Worm (Caenorhabditis elegans): Measurements from ENCODE around the gene C01G12.9.
A peak's percentile ranks its signal among the peaks of the same experiment; 100 is the strongest.

The C01G12.9 gene

DNA sequence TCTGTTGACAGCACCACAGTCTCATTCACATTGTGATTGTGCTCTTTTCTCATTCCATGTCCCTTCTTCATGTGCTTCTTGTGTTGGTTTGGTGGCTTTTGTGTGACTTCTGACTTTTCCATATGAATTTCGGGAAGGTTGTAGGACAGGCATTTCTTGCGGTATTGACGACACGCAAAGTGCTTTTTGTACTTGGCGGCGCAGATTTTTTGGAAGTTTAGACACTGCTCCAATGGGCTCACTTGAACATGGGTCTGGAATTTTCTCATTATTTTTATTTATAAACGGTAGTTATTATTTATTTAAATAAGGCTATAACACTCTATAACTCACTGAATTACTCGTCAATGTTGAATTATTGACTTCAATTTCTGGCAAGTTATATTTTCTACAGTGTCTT lies 25.4 kb downstream of the C01G12.9 start:
- peak; percentile 60 for TF ChIP-seq ama-1 (optimal IDR thresholded peaks at IDR 0.05)
- no peak for TF ChIP-seq ama-1 (GFP tag; optimal IDR thresholded peaks at IDR 0.05)
- TF ChIP-seq nhr-120 (GFP tag; IDR thresholded peaks at IDR 0.05), result no peak
- no peak for TF ChIP-seq ztf-26 (tag; optimal IDR thresholded peaks at IDR 0.05)

DNA sequence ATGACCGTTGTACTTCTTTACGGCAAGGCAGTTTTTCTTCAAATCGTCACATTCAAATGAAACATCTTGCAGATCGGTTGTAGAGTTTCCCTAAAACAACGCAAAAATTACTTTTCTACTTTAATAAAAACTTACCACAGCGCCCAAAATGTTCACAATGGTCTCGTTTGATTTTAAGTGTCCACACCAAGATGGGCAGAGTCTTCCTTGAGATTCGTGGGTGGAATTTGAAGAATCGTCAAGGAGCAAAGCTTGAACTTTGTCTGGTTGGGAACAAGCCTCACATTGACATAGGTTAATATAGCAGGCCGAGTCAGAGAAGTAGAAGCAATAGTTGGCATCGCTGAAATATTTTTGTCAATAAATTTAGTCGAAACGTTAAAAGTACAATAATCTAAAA lies 26.2 kb downstream of the C01G12.9 start:
- TF ChIP-seq ceh-100 (GFP tag; IDR thresholded peaks at IDR 0.05), result no peak
- TF ChIP-seq lin-54 (GFP tag; optimal IDR thresholded peaks at IDR 0.05), result no peak
- no peak for TF ChIP-seq F52B5.7 (tag; optimal IDR thresholded peaks at IDR 0.05)
- no peak for TF ChIP-seq hlh-26 (GFP tag; conservative IDR thresholded peaks at IDR 0.05)
- TF ChIP-seq chd-7 (tag; optimal IDR thresholded peaks at IDR 0.05), result no peak
- TF ChIP-seq dox-1 (GFP tag; IDR thresholded peaks at IDR 0.05), result no peak
- no peak for TF ChIP-seq ccch-3 (GFP tag; optimal IDR thresholded peaks at IDR 0.05)
- no peak for TF ChIP-seq ztf-22 (GFP tag; optimal IDR thresholded peaks at IDR 0.05)
- TF ChIP-seq die-1 (tag; optimal IDR thresholded peaks at IDR 0.05), result no peak
- no peak for TF ChIP-seq zim-3 (tag; optimal IDR thresholded peaks at IDR 0.05)
- no peak for TF ChIP-seq akir-1 (GFP tag; optimal IDR thresholded peaks at IDR 0.05)
- no peak for TF ChIP-seq rpc-1 (optimal IDR thresholded peaks at IDR 0.05)
- TF ChIP-seq rpc-1 (tag; optimal IDR thresholded peaks at IDR 0.05), result no peak
- TF ChIP-seq unc-130 (GFP tag; optimal IDR thresholded peaks at IDR 0.05), result no peak
- no peak for TF ChIP-seq egl-44 (GFP tag; IDR thresholded peaks at IDR 0.05)
- TF ChIP-seq ceh-91 (GFP tag; IDR thresholded peaks at IDR 0.05), result no peak
- TF ChIP-seq nhr-27 (tag; optimal IDR thresholded peaks at IDR 0.05), result no peak
- no peak for TF ChIP-seq cebp-2 (GFP tag; IDR thresholded peaks at IDR 0.05)
- TF ChIP-seq B0035.1 (tag; optimal IDR thresholded peaks at IDR 0.05), result no peak
- no peak for TF ChIP-seq ceh-58 (GFP tag; IDR thresholded peaks at IDR 0.05)
- no peak for TF ChIP-seq F55B11.4 (tag; optimal IDR thresholded peaks at IDR 0.05; ENCODE audit: borderline replicate concordance, insufficient read depth)

DNA sequence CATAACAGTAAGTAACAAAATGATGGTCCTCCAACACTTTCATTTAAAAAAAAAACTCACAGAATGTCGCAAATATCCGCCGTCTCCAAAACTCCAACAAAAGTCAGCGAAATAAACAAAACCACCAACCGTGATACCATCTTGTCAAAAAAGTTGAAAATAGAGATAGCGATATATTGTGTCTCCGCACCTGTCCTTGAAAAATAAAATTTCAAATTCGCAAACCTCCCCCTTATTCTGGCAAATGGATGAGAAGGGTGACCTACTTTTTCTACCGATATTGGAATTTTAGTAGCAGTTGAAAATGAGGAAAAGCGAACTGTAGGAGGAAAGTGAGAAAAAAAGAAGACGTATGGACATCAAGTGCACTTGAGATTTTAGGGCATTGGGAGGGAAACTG lies 26.7 kb downstream of the C01G12.9 start, which contains the start of gene F19H8.2:
F19H8.2 (minus strand) TSS at position 391 of the 400 bp plus-strand sequence.
- TF ChIP-seq F57A8.1 (GFP tag; optimal IDR thresholded peaks at IDR 0.05), result no peak
- TF ChIP-seq ceh-27 (GFP tag; optimal IDR thresholded peaks at IDR 0.05), result peak; percentile 32
- TF ChIP-seq akir-1 (GFP tag; optimal IDR thresholded peaks at IDR 0.05), result no peak
- TF ChIP-seq Y53G8AR.9 (GFP tag; conservative IDR thresholded peaks at IDR 0.05), result 0 out of 2 replicates have a peak, but pooled peaks have one; percentile 34

DNA sequence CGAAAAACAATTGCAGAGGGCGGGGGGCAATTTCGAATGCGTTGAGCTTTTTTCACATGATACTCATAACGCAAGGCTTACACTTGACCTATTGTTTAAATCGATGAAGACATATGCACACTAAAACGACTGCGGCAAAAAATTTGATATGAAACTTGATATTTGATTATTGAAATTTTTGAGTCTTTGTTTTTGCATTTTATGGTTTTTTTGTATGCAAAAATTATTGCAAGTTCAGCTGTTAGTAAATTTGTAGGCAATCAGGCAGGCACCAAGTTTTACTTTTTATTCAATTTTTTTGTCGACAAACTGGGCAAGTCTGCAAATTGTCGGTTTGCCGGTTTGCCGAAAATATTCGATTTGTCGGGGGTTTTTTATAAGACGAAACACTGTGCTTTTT lies 27.4 kb downstream of the C01G12.9 start, which contains the start of gene arl-3:
arl-3 (plus strand) TSS at position 301 of the 400 bp plus-strand sequence.
- TF ChIP-seq Y53G8AR.9 (GFP tag; conservative IDR thresholded peaks at IDR 0.05) (0 out of 2 replicates have a peak, but pooled peaks have one; percentile 40), bed-1 (GFP tag; IDR thresholded peaks at IDR 0.05) (no peak), F10E7.11 (tag; optimal IDR thresholded peaks at IDR 0.05) (no peak), madf-3 (GFP tag; IDR thresholded peaks at IDR 0.05) (no peak)

DNA sequence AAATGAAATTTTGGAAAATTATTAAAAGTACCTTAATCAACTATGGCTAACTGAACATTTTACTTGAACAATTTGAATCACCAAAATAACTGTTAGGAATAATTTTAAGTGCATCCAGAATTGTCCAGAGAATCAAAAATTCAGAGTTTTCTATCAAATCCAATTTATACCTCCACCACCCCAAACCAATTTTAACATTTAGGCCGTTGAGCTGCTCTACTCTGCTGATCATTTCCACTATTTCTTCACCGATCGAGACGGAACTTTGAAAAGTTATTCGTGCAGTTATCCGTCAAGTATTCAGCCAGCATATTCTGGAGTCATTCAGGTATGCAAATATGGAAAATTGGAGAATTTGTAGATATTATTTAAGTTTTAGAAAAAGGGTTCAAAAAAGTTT lies 29.7 kb downstream of the C01G12.9 start:
- TF ChIP-seq ama-1 (optimal IDR thresholded peaks at IDR 0.05) (peak; percentile 40), ama-1 (GFP tag; optimal IDR thresholded peaks at IDR 0.05) (no peak), D2030.7 (GFP tag; IDR thresholded peaks at IDR 0.05) (no peak)
